Worm (Caenorhabditis elegans): ENCODE results near the gene C30F2.5.
A peak's percentile ranks its signal among the peaks of the same experiment; 100 is the strongest.

DNA sequence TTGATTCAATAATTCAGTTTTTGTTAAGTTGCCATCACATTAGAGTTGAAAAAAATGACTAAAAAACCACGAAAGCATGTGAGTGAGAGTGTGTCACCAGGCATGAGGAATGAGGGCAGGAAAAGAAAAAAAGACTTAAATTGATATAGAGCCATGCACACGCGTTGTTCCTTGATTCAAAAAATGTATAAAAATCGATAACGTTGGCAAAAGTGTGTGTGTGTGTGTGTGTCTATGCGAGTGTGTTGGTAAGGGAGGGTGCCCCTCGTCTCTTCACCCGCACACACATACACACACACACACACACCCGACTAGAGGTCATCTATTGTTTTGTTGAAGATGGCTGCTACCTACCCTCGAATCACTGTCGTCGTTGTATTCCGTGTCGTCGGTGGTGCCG lies 49.4 kb downstream of the C30F2.5 start:
- TF ChIP-seq nhr-76 (tag; optimal IDR thresholded peaks at IDR 0.05) = no peak
- no peak for TF ChIP-seq lin-39 (tag; optimal IDR thresholded peaks at IDR 0.05)
- no peak for TF ChIP-seq lin-35 (GFP tag; optimal IDR thresholded peaks at IDR 0.05)
- TF ChIP-seq ama-1 (optimal IDR thresholded peaks at IDR 0.05) = no peak
- no peak for TF ChIP-seq aly-2 (tag; optimal IDR thresholded peaks at IDR 0.05)
- peak; percentile 4 for TF ChIP-seq rnt-1 (tag; optimal IDR thresholded peaks at IDR 0.05)
- peak; percentile 53 for TF ChIP-seq lin-14 (GFP tag; optimal IDR thresholded peaks at IDR 0.05)
- TF ChIP-seq ceh-82 (tag; optimal IDR thresholded peaks at IDR 0.05) = no peak
- no peak for TF ChIP-seq nhr-12 (tag; optimal IDR thresholded peaks at IDR 0.05)
- no peak for TF ChIP-seq fkh-8 (tag; optimal IDR thresholded peaks at IDR 0.05)

Data from whole organism, L1 larva.